Fruit fly (Drosophila melanogaster) whole organism, wandering third instar larva: ENCODE data around the gene CG14932.

Source experiments
- Abd-B ChIP-seq: fragments of >200 bp; optimal IDR thresholded peaks from 2 replicates; lab custom pipeline; 2017; ENCODE audit warnings: missing biosample characterization, missing genetic modification characterization
- CG32264 ChIP-seq: fragments of 200-800 bp; sonication (Bioruptor generic); optimal IDR thresholded peaks from 2 replicates; lab custom pipeline; 2016; ENCODE audit warnings: missing biosample characterization, missing genetic modification characterization
- CG9705 ChIP-seq: fragments of 200-800 bp; sonication (Bioruptor generic); optimal IDR thresholded peaks from 2 replicates; lab custom pipeline; 2018; ENCODE audit warnings: missing biosample characterization, mild to moderate bottlenecking, missing genetic modification characterization
- CrebA ChIP-seq: fragments of 200-800 bp; sonication (Bioruptor generic); optimal IDR thresholded peaks from 2 replicates; lab custom pipeline; 2016; ENCODE audit warnings: missing biosample characterization, mild to moderate bottlenecking, missing genetic modification characterization, borderline replicate concordance
- Dfd ChIP-seq: fragments of >200 bp; optimal IDR thresholded peaks from 2 replicates; lab custom pipeline; 2017; ENCODE audit warnings: missing biosample characterization, missing genetic modification characterization
- Dif ChIP-seq: fragments of 200-275, 200-300 bp; sonication (Bioruptor generic); optimal IDR thresholded peaks from 2 replicates; lab custom pipeline; 2018; ENCODE audit warnings: missing biosample characterization, missing genetic modification characterization; ENCODE audit not compliant: partially characterized antibody
- GATAd ChIP-seq: sonication (Bioruptor generic); optimal IDR thresholded peaks from 2 replicates; lab custom pipeline; 2016; ENCODE audit warnings: missing biosample characterization, missing genetic modification characterization
- HLH106 ChIP-seq: fragments of 200-800 bp; optimal IDR thresholded peaks from 3 replicates; lab custom pipeline; 2019; ENCODE audit warnings: missing biosample characterization, mild to moderate bottlenecking, missing genetic modification characterization, moderate library complexity
- Hnf4 ChIP-seq: fragments of 200-800 bp; sonication (Bioruptor generic); optimal IDR thresholded peaks from 2 replicates; lab custom pipeline; 2016; ENCODE audit warnings: missing biosample characterization, mild to moderate bottlenecking, missing genetic modification characterization
- Hr78 ChIP-seq: fragments of >200 bp; optimal IDR thresholded peaks from 2 replicates; lab custom pipeline; 2017; ENCODE audit warnings: missing biosample characterization, missing genetic modification characterization
- Hr83 ChIP-seq: fragments of 200-300 bp; sonication (Bioruptor generic); optimal IDR thresholded peaks from 2 replicates; lab custom pipeline; 2016; ENCODE audit warnings: missing biosample characterization, mild to moderate bottlenecking, missing genetic modification characterization, moderate library complexity; ENCODE audit not compliant: poor library complexity, severe bottlenecking
- Jra ChIP-seq: sonication (Bioruptor generic); optimal IDR thresholded peaks from 2 replicates; lab custom pipeline; 2016; ENCODE audit warnings: missing biosample characterization, missing genetic modification characterization
- Mio ChIP-seq: sonication (Bioruptor generic); optimal IDR thresholded peaks from 2 replicates; lab custom pipeline; 2016; ENCODE audit warnings: missing biosample characterization, missing genetic modification characterization
- Myc ChIP-seq: fragments of >200 bp; optimal IDR thresholded peaks from 2 replicates; lab custom pipeline; 2017
- N ChIP-seq: fragments of >200 bp; optimal IDR thresholded peaks from 2 replicates; lab custom pipeline; 2018; ENCODE audit warnings: missing biosample characterization, missing external identifiers, missing genetic modification characterization
- OdsH ChIP-seq: fragments of 200-800 bp; sonication (Bioruptor generic); optimal IDR thresholded peaks from 2 replicates; lab custom pipeline; 2016; ENCODE audit warnings: missing biosample characterization, mild to moderate bottlenecking, missing genetic modification characterization
- Rel ChIP-seq, 2 experiments: fragments of 200-800 bp; sonication (Bioruptor generic) in 1 of 2; optimal IDR thresholded peaks; 2 replicates in 1 of 2; 3 replicates in 1 of 2; lab custom pipeline; 2016 to 2019; ENCODE audit warnings: mild to moderate bottlenecking in 2 of 2, missing biosample characterization in 2 of 2, missing genetic modification characterization in 2 of 2, moderate library complexity in 1 of 2
- Sp1 ChIP-seq: fragments of 200-800 bp; sonication (Bioruptor generic); optimal IDR thresholded peaks from 3 replicates; lab custom pipeline; 2019; ENCODE audit warnings: missing biosample characterization, mild to moderate bottlenecking, missing genetic modification characterization, moderate library complexity
- Vsx2 ChIP-seq: fragments of 200-300, 225-300 bp; sonication (Bioruptor generic); optimal IDR thresholded peaks from 2 replicates; lab custom pipeline; 2018; ENCODE audit warnings: missing biosample characterization, missing genetic modification characterization; ENCODE audit not compliant: partially characterized antibody
- br ChIP-seq: fragments of 200-800 bp; sonication (Bioruptor generic); optimal IDR thresholded peaks from 2 replicates; lab custom pipeline; 2016; ENCODE audit warnings: missing biosample characterization, missing genetic modification characterization
- brk ChIP-seq: fragments of 200-800 bp; sonication (Bioruptor generic); optimal IDR thresholded peaks from 2 replicates; lab custom pipeline; 2016; ENCODE audit warnings: missing biosample characterization, mild to moderate bottlenecking, missing genetic modification characterization
- dl ChIP-seq, 2 experiments: fragments of 175-275, 200-275 bp in 1 of 2; fragments of 200-275 bp in 1 of 2; sonication (Bioruptor generic); optimal IDR thresholded peaks; lab custom pipeline; 2018; ENCODE audit warnings: mild to moderate bottlenecking in 2 of 2, missing biosample characterization in 2 of 2, missing genetic modification characterization in 2 of 2, moderate library complexity in 2 of 2; ENCODE audit not compliant: partially characterized antibody in 2 of 2, insufficient read depth in 1 of 2
- dmrt93B ChIP-seq: fragments of 200-800 bp; sonication (Bioruptor generic); optimal IDR thresholded peaks from 2 replicates; lab custom pipeline; 2018; ENCODE audit warnings: missing biosample characterization, mild to moderate bottlenecking, missing genetic modification characterization
- dsf ChIP-seq: sonication (Bioruptor generic); optimal IDR thresholded peaks from 2 replicates; lab custom pipeline; 2016; ENCODE audit warnings: missing biosample characterization, missing genetic modification characterization, borderline replicate concordance
- ey ChIP-seq: fragments of 200-800 bp; sonication (Bioruptor generic); optimal IDR thresholded peaks from 2 replicates; lab custom pipeline; 2016; ENCODE audit warnings: missing biosample characterization, missing genetic modification characterization
- foxo ChIP-seq, 2 experiments: fragments of 200-800 bp; sonication (Bioruptor generic); optimal IDR thresholded peaks; 2 replicates in 1 of 2; 3 replicates in 1 of 2; lab custom pipeline; 2016 to 2017; ENCODE audit warnings: missing biosample characterization in 2 of 2, missing genetic modification characterization in 2 of 2
- fru ChIP-seq: fragments of 200-800 bp; sonication (Bioruptor generic); optimal IDR thresholded peaks from 3 replicates; lab custom pipeline; 2016; ENCODE audit warnings: missing biosample characterization, mild to moderate bottlenecking, missing genetic modification characterization
- h ChIP-seq: fragments of 200-800 bp; sonication (Bioruptor generic); optimal IDR thresholded peaks from 3 replicates; lab custom pipeline; 2016; ENCODE audit warnings: missing biosample characterization, mild to moderate bottlenecking, missing genetic modification characterization
- jim ChIP-seq: fragments of 175-275, 200-325 bp; sonication (Bioruptor generic); optimal IDR thresholded peaks from 2 replicates; lab custom pipeline; 2016; ENCODE audit warnings: missing biosample characterization, mild to moderate bottlenecking, missing genetic modification characterization
- lola ChIP-seq: fragments of >200 bp; optimal IDR thresholded peaks from 2 replicates; lab custom pipeline; 2017; ENCODE audit warnings: missing biosample characterization, missing genetic modification characterization
- pan ChIP-seq: fragments of >200 bp; optimal IDR thresholded peaks from 2 replicates; lab custom pipeline; 2017
- psq ChIP-seq: fragments of 200-800 bp; sonication (Bioruptor generic); optimal IDR thresholded peaks from 3 replicates; lab custom pipeline; 2017; ENCODE audit warnings: missing biosample characterization, mild to moderate bottlenecking, missing genetic modification characterization, moderate library complexity
- rgr ChIP-seq: fragments of 200-800 bp; sonication (Bioruptor generic); optimal IDR thresholded peaks from 3 replicates; lab custom pipeline; 2016; ENCODE audit warnings: missing biosample characterization, mild to moderate bottlenecking, missing genetic modification characterization
- sage ChIP-seq: fragments of 200-800 bp; sonication (Bioruptor generic); optimal IDR thresholded peaks from 2 replicates; lab custom pipeline; 2016; ENCODE audit warnings: missing biosample characterization, mild to moderate bottlenecking, missing genetic modification characterization
- sv ChIP-seq: fragments of 200-800 bp; sonication (Bioruptor generic); optimal IDR thresholded peaks from 3 replicates; lab custom pipeline; 2016; ENCODE audit warnings: missing biosample characterization, missing genetic modification characterization
- tai ChIP-seq: sonication (Bioruptor generic); optimal IDR thresholded peaks from 2 replicates; lab custom pipeline; 2016; ENCODE audit warnings: missing biosample characterization, missing genetic modification characterization
- usp ChIP-seq: fragments of >200 bp; optimal IDR thresholded peaks from 2 replicates; lab custom pipeline; 2017; ENCODE audit warnings: missing biosample characterization, missing genetic modification characterization
- woc ChIP-seq: sonication (Bioruptor generic); optimal IDR thresholded peaks from 2 replicates; lab custom pipeline; 2016; ENCODE audit warnings: missing biosample characterization, mild to moderate bottlenecking, missing genetic modification characterization

Gene CG14932

DNA sequence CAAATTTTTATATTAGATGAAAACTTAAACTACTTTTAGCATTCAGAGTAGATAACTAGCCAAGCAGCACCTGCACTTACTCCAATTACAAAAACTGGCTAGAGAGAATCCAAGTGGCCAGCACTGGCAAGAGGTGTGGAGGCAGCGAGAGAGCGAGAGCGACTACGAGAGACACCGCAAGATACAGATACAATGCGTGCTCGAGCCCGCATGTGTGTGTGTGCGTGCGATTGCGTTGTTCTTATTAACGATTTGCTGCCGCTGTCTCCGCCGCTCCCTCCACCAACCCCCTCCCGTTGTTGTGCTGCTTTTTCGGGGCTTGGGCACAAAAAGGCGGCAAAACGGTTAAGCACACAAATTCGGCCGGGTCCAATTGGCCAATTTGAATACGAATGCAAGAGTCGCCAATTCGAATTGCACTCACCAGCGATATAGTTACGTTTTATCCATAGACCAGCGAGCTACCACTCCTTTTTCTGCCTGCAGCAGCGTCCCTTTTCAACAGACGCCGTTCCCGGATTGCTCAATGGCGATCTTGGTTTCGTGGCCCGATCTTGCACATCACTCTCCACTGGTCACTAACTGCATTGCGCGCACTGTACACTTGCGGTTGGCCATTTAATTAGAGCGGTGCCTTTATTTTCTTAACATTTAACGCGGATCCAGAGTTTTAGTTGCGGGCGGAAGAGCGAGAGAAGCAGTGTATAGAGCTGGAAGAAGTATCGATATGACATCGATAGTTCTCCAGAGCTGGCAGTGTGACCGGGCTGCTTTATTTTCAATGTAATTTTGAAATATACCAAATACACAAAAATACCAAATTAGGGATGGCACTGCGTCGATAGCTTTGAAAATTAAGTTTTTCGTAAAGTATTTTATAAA, 19.2 kb downstream of the CG14932 start, which contains the start of gene crol:
TSS of gene crol (minus strand) at position 737 of the 882 bp plus-strand sequence.
- TF ChIP-seq Abd-B (GFP tag; lab: Kevin White, UChicago): no peak
- TF ChIP-seq Jra (GFP tag; lab: Kevin White, UChicago): no peak
- TF ChIP-seq dsf (GFP tag; lab: Kevin White, UChicago): peak; percentile 0
- no peak for TF ChIP-seq usp (GFP tag; lab: Kevin White, UChicago)
- peak; percentile 76 for TF ChIP-seq woc (GFP tag; lab: Kevin White, UChicago)
- no peak for TF ChIP-seq Mio
- TF ChIP-seq tai: no peak
- TF ChIP-seq Dfd (GFP tag; lab: Kevin White, UChicago): no peak
- TF ChIP-seq ey: no peak
- peak; percentile 74 to 81 for TF ChIP-seq dl (GFP tag; optimal IDR thresholded peaks at IDR 0.05; lab: Kevin White, UChicago; ENCODE audit: insufficient read depth in 1 of 2, partially characterized antibody in 2 of 2)
- no peak for TF ChIP-seq OdsH
- peak; percentile 85 for TF ChIP-seq Myc (lab: Kevin White, UChicago)
- TF ChIP-seq lola (GFP tag; lab: Kevin White, UChicago): no peak
- peak; percentile 3 for TF ChIP-seq br (GFP tag; lab: Kevin White, UChicago)
- peak; percentile 79 for TF ChIP-seq Dif (GFP tag; lab: Kevin White, UChicago)
- TF ChIP-seq HLH106 (tag; lab: Kevin White, UChicago): peak; percentile 8
- no peak for TF ChIP-seq GATAd (GFP tag; lab: Kevin White, UChicago)
- no peak for TF ChIP-seq dmrt93B (GFP tag; lab: Kevin White, UChicago)
- TF ChIP-seq sage (GFP tag; lab: Kevin White, UChicago): no peak
- no peak for TF ChIP-seq N (GFP tag; lab: Kevin White, UChicago)
- no peak for TF ChIP-seq sv (GFP tag; lab: Kevin White, UChicago)
- peak; percentile 29 for TF ChIP-seq h
- peak; percentile 19 for TF ChIP-seq CG9705 (GFP tag; lab: Kevin White, UChicago)
- TF ChIP-seq CG32264 (GFP tag; lab: Kevin White, UChicago): no peak
- TF ChIP-seq psq (GFP tag; lab: Kevin White, UChicago): peak; percentile 78
- no peak for TF ChIP-seq Rel (GFP tag; optimal IDR thresholded peaks at IDR 0.05; lab: Kevin White, UChicago)
- TF ChIP-seq Rel (tag; optimal IDR thresholded peaks at IDR 0.05; lab: Kevin White, UChicago): peak; percentile 95
- TF ChIP-seq jim (GFP tag; lab: Kevin White, UChicago): peak; percentile 84
- no peak for TF ChIP-seq CrebA
- TF ChIP-seq Vsx2 (GFP tag; lab: Kevin White, UChicago): peak; percentile 58
- peak; percentile 38 for TF ChIP-seq Hr83 (GFP tag; lab: Kevin White, UChicago)
- TF ChIP-seq pan: no peak
- TF ChIP-seq Sp1 (GFP tag; lab: Kevin White, UChicago): no peak
- TF ChIP-seq fru: no peak
- TF ChIP-seq Hnf4 (GFP tag; lab: Kevin White, UChicago): peak; percentile 33
- no peak for TF ChIP-seq rgr (GFP tag; lab: Kevin White, UChicago)
- no peak for TF ChIP-seq Hr78 (GFP tag; lab: Kevin White, UChicago)
- no peak for TF ChIP-seq brk (GFP tag; lab: Kevin White, UChicago)
- TF ChIP-seq foxo (GFP tag; optimal IDR thresholded peaks at IDR 0.05; lab: Kevin White, UChicago): no peak

DNA sequence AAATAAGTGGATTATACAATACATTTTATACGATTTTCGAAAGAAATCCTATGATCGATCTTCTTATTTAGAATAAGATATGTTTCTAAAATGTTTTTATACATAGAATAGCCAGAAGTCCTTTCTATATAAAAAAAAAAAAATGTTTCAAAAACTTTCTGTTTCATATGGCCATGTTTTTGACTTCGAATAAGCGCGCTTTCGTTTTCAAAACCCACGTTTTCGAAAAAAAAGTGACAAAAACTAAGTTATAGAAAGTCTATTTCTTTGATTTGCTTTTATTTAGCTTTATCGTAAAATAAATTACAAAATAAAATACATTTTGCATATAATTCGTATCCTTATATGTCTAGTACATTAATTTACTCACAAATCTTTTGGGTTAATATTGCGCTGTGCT, 20.1 kb downstream of the CG14932 start:
- no peak for TF ChIP-seq ey
- no peak for TF ChIP-seq Vsx2 (GFP tag; lab: Kevin White, UChicago)
- no peak for TF ChIP-seq Hr78 (GFP tag; lab: Kevin White, UChicago)
- TF ChIP-seq dl (GFP tag; optimal IDR thresholded peaks at IDR 0.05; lab: Kevin White, UChicago; ENCODE audit: insufficient read depth in 1 of 2, partially characterized antibody in 2 of 2): no peak
- no peak for TF ChIP-seq Mio
- no peak for TF ChIP-seq h
- TF ChIP-seq usp (GFP tag; lab: Kevin White, UChicago): no peak
- TF ChIP-seq lola (GFP tag; lab: Kevin White, UChicago): no peak
- TF ChIP-seq jim (GFP tag; lab: Kevin White, UChicago): no peak
- no peak for TF ChIP-seq pan
